Fruit fly (Drosophila melanogaster): ENCODE measurements around the gene CG6878.

The CG6878 gene

dm6 chr3L:15176641-15177215 is 15.1 kb downstream of the CG6878 start:
- TF ChIP-seq CG17801 (GFP tag; optimal IDR thresholded peaks at IDR 0.05; ENCODE audit: partially characterized antibody): no peak

- TF ChIP-seq CG17801 (GFP tag; optimal IDR thresholded peaks at IDR 0.05; ENCODE audit: partially characterized antibody): no peak
Measured at dm6 chr3L:15178618-15179017, 17.0 kb downstream of the CG6878 start.

DNA sequence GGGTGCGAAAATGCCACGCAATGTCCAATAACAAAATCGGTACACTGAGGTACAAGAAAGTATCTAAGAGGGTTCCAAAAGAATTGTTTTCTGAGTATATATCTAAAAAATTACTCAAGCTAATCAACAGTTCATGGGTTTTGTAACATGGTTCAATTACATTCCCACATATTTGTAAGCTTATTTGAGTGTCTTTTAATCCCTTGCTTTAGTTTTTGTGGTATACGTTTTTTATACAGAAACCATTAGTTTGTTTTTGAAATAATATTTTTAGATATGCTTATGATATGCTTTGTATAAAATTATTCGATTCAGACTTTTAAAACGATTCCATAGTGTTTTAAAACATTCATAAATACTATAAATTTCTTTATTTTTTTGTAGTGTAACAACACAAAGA is 19.2 kb downstream of the CG6878 start:
- TF ChIP-seq CG17801 (GFP tag; optimal IDR thresholded peaks at IDR 0.05; ENCODE audit: partially characterized antibody): no peak

DNA sequence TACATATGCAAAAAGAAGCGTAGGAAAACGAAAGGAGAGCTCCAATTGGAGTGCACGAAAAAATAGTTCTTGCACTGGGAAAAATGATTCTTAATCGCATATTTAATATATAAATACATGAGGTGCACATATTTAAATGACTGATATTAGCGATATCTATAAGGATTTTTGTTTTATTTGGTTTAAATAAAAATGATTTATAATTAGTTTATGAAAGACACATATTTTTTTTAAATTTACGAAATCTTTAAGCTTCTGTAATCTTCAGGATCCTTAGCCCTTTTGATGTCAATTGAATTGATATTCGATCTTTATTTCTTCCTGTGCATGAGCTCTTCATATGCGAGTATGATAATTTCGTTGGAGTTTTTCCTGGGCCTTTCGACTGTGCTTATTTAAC is 26.2 kb downstream of the CG6878 start:
- TF ChIP-seq CG17801 (GFP tag; optimal IDR thresholded peaks at IDR 0.05; ENCODE audit: partially characterized antibody): no peak

dm6 chr3L:15188735-15189134 is 27.1 kb downstream of the CG6878 start:
- no peak for TF ChIP-seq CG17801 (GFP tag; optimal IDR thresholded peaks at IDR 0.05; ENCODE audit: partially characterized antibody)

dm6 chr3L:15189707-15190106 is 28.1 kb downstream of the CG6878 start:
- no peak for TF ChIP-seq CG17801 (GFP tag; optimal IDR thresholded peaks at IDR 0.05; ENCODE audit: partially characterized antibody)

DNA sequence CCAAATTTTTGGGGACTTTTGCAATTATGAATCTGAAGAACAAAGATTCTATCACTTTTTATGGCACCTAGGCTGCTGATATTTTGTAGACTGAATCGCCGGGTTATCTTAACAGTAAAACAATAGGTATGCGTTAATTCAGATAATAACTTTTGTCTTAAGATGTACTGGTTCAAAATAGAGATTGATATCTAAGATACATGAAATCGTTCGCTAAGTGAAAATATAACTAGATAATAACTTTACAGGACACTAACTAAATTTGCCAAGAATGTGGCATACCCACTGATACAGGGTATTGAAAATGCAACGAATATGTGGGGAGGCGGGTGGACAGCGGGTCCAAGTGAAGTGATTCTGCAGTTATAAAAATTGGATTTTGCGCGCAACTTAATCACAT is 30.6 kb downstream of the CG6878 start:
- TF ChIP-seq CG17801 (GFP tag; optimal IDR thresholded peaks at IDR 0.05; ENCODE audit: partially characterized antibody): no peak

DNA sequence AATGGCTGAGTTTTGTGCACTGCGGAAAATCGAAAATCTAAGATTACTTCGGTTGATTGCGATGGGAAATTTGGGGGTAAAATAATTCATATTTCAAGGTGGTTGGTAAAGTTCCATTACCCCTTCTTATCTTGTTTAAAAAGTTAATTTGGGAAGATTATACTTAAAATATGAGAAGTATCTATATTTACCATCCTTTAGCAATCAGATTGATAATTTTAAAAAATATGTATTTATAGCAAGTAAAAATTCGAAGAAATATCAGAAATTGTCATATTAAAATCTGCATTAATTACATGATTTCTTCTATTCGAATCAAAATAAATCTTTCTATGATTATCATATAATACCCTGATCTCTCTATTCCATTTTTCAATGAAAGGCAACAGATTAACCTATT is 33.9 kb downstream of the CG6878 start:
- no peak for TF ChIP-seq CG17801 (GFP tag; optimal IDR thresholded peaks at IDR 0.05; ENCODE audit: partially characterized antibody)

DNA sequence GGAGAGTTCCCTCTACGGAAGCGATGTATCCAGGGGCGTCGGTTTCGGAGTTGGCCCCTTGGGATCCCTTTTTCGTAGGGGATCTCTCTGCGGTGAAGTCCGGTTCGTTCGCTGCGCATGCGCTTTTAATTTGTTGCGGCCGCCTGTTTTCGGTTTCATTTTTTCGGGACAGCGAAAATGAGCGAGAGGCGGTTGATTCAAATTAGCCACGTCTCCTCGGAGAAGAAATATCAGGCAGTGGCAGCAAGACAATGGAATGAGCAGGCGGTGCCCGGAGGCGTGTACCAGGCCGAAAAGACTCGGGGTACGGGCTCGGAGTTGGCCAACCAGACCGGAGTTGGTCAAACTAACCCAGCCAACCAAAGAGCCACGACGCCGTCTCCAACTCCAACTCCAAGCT is 34.6 kb downstream of the CG6878 start:
- no peak for TF ChIP-seq CG17801 (GFP tag; optimal IDR thresholded peaks at IDR 0.05; ENCODE audit: partially characterized antibody)

- no peak for TF ChIP-seq CG17801 (GFP tag; optimal IDR thresholded peaks at IDR 0.05; ENCODE audit: partially characterized antibody)
Measured at dm6 chr3L:15196711-15197320, 35.2 kb downstream of the CG6878 start.

DNA sequence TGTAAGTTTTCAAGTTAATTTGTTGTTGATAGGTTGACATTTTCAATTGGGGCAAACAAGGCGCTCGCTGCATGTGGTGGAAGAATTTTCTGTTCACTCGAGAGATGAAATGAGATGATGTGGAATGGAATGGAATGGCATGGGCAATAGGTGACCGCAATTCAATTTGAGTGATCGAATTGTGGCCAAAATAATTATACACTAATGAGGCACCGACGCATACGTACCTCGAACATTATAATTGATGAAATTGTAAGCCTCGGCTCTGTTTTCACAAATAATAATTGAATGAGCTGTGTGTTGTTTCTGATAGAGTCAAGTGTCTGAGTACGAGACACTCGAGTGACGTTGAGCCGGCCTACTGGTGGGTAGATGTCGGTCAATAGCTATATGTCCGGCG is 36.4 kb downstream of the CG6878 start:
- no peak for TF ChIP-seq CG17801 (GFP tag; optimal IDR thresholded peaks at IDR 0.05; ENCODE audit: partially characterized antibody)

dm6 chr3L:15199216-15200090 is 37.8 kb downstream of the CG6878 start:
- no peak for TF ChIP-seq CG17801 (GFP tag; optimal IDR thresholded peaks at IDR 0.05; ENCODE audit: partially characterized antibody)

dm6 chr3L:15200280-15200987 is 38.8 kb downstream of the CG6878 start:
- TF ChIP-seq CG17801 (GFP tag; optimal IDR thresholded peaks at IDR 0.05; ENCODE audit: partially characterized antibody): no peak

dm6 chr3L:15201351-15201750 is 39.7 kb downstream of the CG6878 start:
- TF ChIP-seq CG17801 (GFP tag; optimal IDR thresholded peaks at IDR 0.05; ENCODE audit: partially characterized antibody): no peak

dm6 chr3L:15203097-15203496 is 41.5 kb downstream of the CG6878 start:
- TF ChIP-seq CG17801 (GFP tag; optimal IDR thresholded peaks at IDR 0.05; ENCODE audit: partially characterized antibody): no peak
